Worm (Caenorhabditis elegans) whole organism, early embryonic: ENCODE data around the gene ugt-65.

ENCODE experiments used
- B0310.2 ChIP-seq: sonication (generic microtip); optimal IDR thresholded peaks from 2 replicates; lab custom pipeline; 2016; ENCODE audit warnings: mild to moderate bottlenecking, missing genetic modification characterization, missing compliant biosample characterization
- F13C5.2 ChIP-seq: sonication (generic microtip); optimal IDR thresholded peaks from 2 replicates; lab custom pipeline; 2017; ENCODE audit warnings: mild to moderate bottlenecking, missing genetic modification characterization, inconsistent platforms, missing compliant biosample characterization
- ama-1 ChIP-seq: fragments of 150-350 bp; optimal IDR thresholded peaks from 2 replicates; lab custom pipeline; 2014
- ceh-13 ChIP-seq: fragments of 200-800 bp; sonication (Bioruptor generic); optimal IDR thresholded peaks from 2 replicates; lab custom pipeline; 2018; ENCODE audit warnings: mild to moderate bottlenecking, missing genetic modification characterization, missing compliant biosample characterization
- ceh-36 ChIP-seq: sonication (generic microtip); optimal IDR thresholded peaks from 2 replicates; lab custom pipeline; 2016; ENCODE audit warnings: missing genetic modification characterization, inconsistent platforms, missing compliant biosample characterization
- flt-1 ChIP-seq: fragments of 200-800 bp; sonication (Bioruptor generic); IDR thresholded peaks from 2 replicates; pipeline ENCODE4 v1.3.6; 2022; ENCODE audit warnings: missing genetic modification characterization, missing compliant biosample characterization
- hmg-4 ChIP-seq: fragments of 200-800 bp; sonication (Bioruptor generic); optimal IDR thresholded peaks from 2 replicates; lab custom pipeline; 2018; ENCODE audit warnings: mild to moderate bottlenecking, missing genetic modification characterization, missing compliant biosample characterization
- tbx-11 ChIP-seq: fragments of 200-800 bp; sonication (Bioruptor generic); IDR thresholded peaks from 2 replicates; pipeline ENCODE4 v1.3.6; 2022; ENCODE audit warnings: missing genetic modification characterization, missing compliant biosample characterization
- tbx-37 ChIP-seq: fragments of 200-800 bp; sonication (Bioruptor generic); conservative IDR thresholded peaks from 2 replicates; pipeline ENCODE4 v1.3.6; 2022; ENCODE audit warnings: missing genetic modification reagents, missing genetic modification characterization, missing compliant biosample characterization
- tra-4 ChIP-seq: sonication (generic microtip); optimal IDR thresholded peaks from 2 replicates; lab custom pipeline; 2017; ENCODE audit warnings: missing genetic modification characterization, missing compliant biosample characterization

- TF ChIP-seq ama-1 (lab: Kevin White, UChicago), result no peak
- no peak for TF ChIP-seq B0310.2
- no peak for TF ChIP-seq flt-1 (GFP tag; lab: Robert Waterston, UW)
- TF ChIP-seq tbx-37, result no peak
- TF ChIP-seq ceh-13 (GFP tag; lab: Kevin White, UChicago), result no peak
- TF ChIP-seq tra-4 (tag; lab: Kevin White, UChicago), result no peak
- TF ChIP-seq tbx-11 (GFP tag; lab: Robert Waterston, UW), result no peak
- no peak for TF ChIP-seq ceh-36 (tag; lab: Kevin White, UChicago)
- no peak for TF ChIP-seq hmg-4 (GFP tag; lab: Kevin White, UChicago)
- TF ChIP-seq F13C5.2 (tag; lab: Kevin White, UChicago), result no peak
These were observed 44.5 kb upstream of the ugt-65 start, which contains the start of gene atz-1 for ce11 chrIV:12376021-12376420.
